Fruit fly (Drosophila melanogaster): ENCODE data around the gene CG43251.

DNA sequence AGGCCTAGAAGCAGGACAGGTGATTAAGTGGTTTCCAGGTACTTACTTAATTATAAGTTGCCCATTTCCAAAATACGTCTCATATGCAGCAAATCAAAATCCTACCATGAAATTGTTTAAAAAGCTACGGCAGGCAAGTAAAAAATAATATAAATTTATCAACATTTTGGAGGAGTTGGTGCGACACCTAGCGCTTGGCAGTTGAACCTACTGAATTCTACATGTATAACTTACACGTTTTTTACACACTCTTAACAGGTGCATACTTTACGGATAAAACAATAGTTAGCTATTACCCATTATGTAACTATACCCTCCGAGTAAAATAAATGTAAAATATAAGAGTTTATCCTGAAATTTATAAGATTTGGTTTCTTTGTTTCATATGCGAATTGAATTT, 47.3 kb upstream of the CG43251 start:
- TF ChIP-seq h (GFP tag; optimal IDR thresholded peaks at IDR 0.05): peak; percentile 25
- no peak for TF ChIP-seq Hnf4 (GFP tag; optimal IDR thresholded peaks at IDR 0.05)
- no peak for TF ChIP-seq psq (GFP tag; optimal IDR thresholded peaks at IDR 0.05)
- TF ChIP-seq Hr78 (GFP tag; optimal IDR thresholded peaks at IDR 0.05): no peak
- TF ChIP-seq lola (GFP tag; optimal IDR thresholded peaks at IDR 0.05): no peak
- TF ChIP-seq dmrt93B (GFP tag; optimal IDR thresholded peaks at IDR 0.05): no peak
- TF ChIP-seq br (GFP tag; optimal IDR thresholded peaks at IDR 0.05): no peak
